Fruit fly (Drosophila melanogaster) whole organism, wandering third instar larva: ENCODE data around the gene CG7506.

Experiments used
- Abd-B ChIP-seq: fragments of >200 bp; optimal IDR thresholded peaks from 2 replicates; lab custom pipeline; 2017; ENCODE audit warnings: missing biosample characterization, missing genetic modification characterization
- CG32264 ChIP-seq: fragments of 200-800 bp; sonication (Bioruptor generic); optimal IDR thresholded peaks from 2 replicates; lab custom pipeline; 2016; ENCODE audit warnings: missing biosample characterization, missing genetic modification characterization
- CrebA ChIP-seq: fragments of 200-800 bp; sonication (Bioruptor generic); optimal IDR thresholded peaks from 2 replicates; lab custom pipeline; 2016; ENCODE audit warnings: missing biosample characterization, mild to moderate bottlenecking, missing genetic modification characterization, borderline replicate concordance
- Dfd ChIP-seq: fragments of >200 bp; optimal IDR thresholded peaks from 2 replicates; lab custom pipeline; 2017; ENCODE audit warnings: missing biosample characterization, missing genetic modification characterization
- Dif ChIP-seq: fragments of 200-275, 200-300 bp; sonication (Bioruptor generic); optimal IDR thresholded peaks from 2 replicates; lab custom pipeline; 2018; ENCODE audit warnings: missing biosample characterization, missing genetic modification characterization; ENCODE audit not compliant: partially characterized antibody
- GATAd ChIP-seq: sonication (Bioruptor generic); optimal IDR thresholded peaks from 2 replicates; lab custom pipeline; 2016; ENCODE audit warnings: missing biosample characterization, missing genetic modification characterization
- HLH106 ChIP-seq: fragments of 200-800 bp; optimal IDR thresholded peaks from 3 replicates; lab custom pipeline; 2019; ENCODE audit warnings: missing biosample characterization, mild to moderate bottlenecking, missing genetic modification characterization, moderate library complexity
- Hnf4 ChIP-seq: fragments of 200-800 bp; sonication (Bioruptor generic); optimal IDR thresholded peaks from 2 replicates; lab custom pipeline; 2016; ENCODE audit warnings: missing biosample characterization, mild to moderate bottlenecking, missing genetic modification characterization
- Hr78 ChIP-seq: fragments of >200 bp; optimal IDR thresholded peaks from 2 replicates; lab custom pipeline; 2017; ENCODE audit warnings: missing biosample characterization, missing genetic modification characterization
- Hr83 ChIP-seq: fragments of 200-300 bp; sonication (Bioruptor generic); optimal IDR thresholded peaks from 2 replicates; lab custom pipeline; 2016; ENCODE audit warnings: missing biosample characterization, mild to moderate bottlenecking, missing genetic modification characterization, moderate library complexity; ENCODE audit not compliant: poor library complexity, severe bottlenecking
- Jra ChIP-seq: sonication (Bioruptor generic); optimal IDR thresholded peaks from 2 replicates; lab custom pipeline; 2016; ENCODE audit warnings: missing biosample characterization, missing genetic modification characterization
- Mio ChIP-seq: sonication (Bioruptor generic); optimal IDR thresholded peaks from 2 replicates; lab custom pipeline; 2016; ENCODE audit warnings: missing biosample characterization, missing genetic modification characterization
- Myc ChIP-seq: fragments of >200 bp; optimal IDR thresholded peaks from 2 replicates; lab custom pipeline; 2017
- N ChIP-seq: fragments of >200 bp; optimal IDR thresholded peaks from 2 replicates; lab custom pipeline; 2018; ENCODE audit warnings: missing biosample characterization, missing external identifiers, missing genetic modification characterization
- OdsH ChIP-seq: fragments of 200-800 bp; sonication (Bioruptor generic); optimal IDR thresholded peaks from 2 replicates; lab custom pipeline; 2016; ENCODE audit warnings: missing biosample characterization, mild to moderate bottlenecking, missing genetic modification characterization
- Rel ChIP-seq, 2 experiments: fragments of 200-800 bp; sonication (Bioruptor generic) in 1 of 2; optimal IDR thresholded peaks; 2 replicates in 1 of 2; 3 replicates in 1 of 2; lab custom pipeline; 2016 to 2019; ENCODE audit warnings: mild to moderate bottlenecking in 2 of 2, missing biosample characterization in 2 of 2, missing genetic modification characterization in 2 of 2, moderate library complexity in 1 of 2
- Sp1 ChIP-seq: fragments of 200-800 bp; sonication (Bioruptor generic); optimal IDR thresholded peaks from 3 replicates; lab custom pipeline; 2019; ENCODE audit warnings: missing biosample characterization, mild to moderate bottlenecking, missing genetic modification characterization, moderate library complexity
- Vsx2 ChIP-seq: fragments of 200-300, 225-300 bp; sonication (Bioruptor generic); optimal IDR thresholded peaks from 2 replicates; lab custom pipeline; 2018; ENCODE audit warnings: missing biosample characterization, missing genetic modification characterization; ENCODE audit not compliant: partially characterized antibody
- br ChIP-seq: fragments of 200-800 bp; sonication (Bioruptor generic); optimal IDR thresholded peaks from 2 replicates; lab custom pipeline; 2016; ENCODE audit warnings: missing biosample characterization, missing genetic modification characterization
- brk ChIP-seq: fragments of 200-800 bp; sonication (Bioruptor generic); optimal IDR thresholded peaks from 2 replicates; lab custom pipeline; 2016; ENCODE audit warnings: missing biosample characterization, mild to moderate bottlenecking, missing genetic modification characterization
- dl ChIP-seq, 2 experiments: fragments of 175-275, 200-275 bp in 1 of 2; fragments of 200-275 bp in 1 of 2; sonication (Bioruptor generic); optimal IDR thresholded peaks; lab custom pipeline; 2018; ENCODE audit warnings: mild to moderate bottlenecking in 2 of 2, missing biosample characterization in 2 of 2, missing genetic modification characterization in 2 of 2, moderate library complexity in 2 of 2; ENCODE audit not compliant: partially characterized antibody in 2 of 2, insufficient read depth in 1 of 2
- dmrt93B ChIP-seq: fragments of 200-800 bp; sonication (Bioruptor generic); optimal IDR thresholded peaks from 2 replicates; lab custom pipeline; 2018; ENCODE audit warnings: missing biosample characterization, mild to moderate bottlenecking, missing genetic modification characterization
- dsf ChIP-seq: sonication (Bioruptor generic); optimal IDR thresholded peaks from 2 replicates; lab custom pipeline; 2016; ENCODE audit warnings: missing biosample characterization, missing genetic modification characterization, borderline replicate concordance
- ey ChIP-seq: fragments of 200-800 bp; sonication (Bioruptor generic); optimal IDR thresholded peaks from 2 replicates; lab custom pipeline; 2016; ENCODE audit warnings: missing biosample characterization, missing genetic modification characterization
- foxo ChIP-seq, 2 experiments: fragments of 200-800 bp; sonication (Bioruptor generic); optimal IDR thresholded peaks; 2 replicates in 1 of 2; 3 replicates in 1 of 2; lab custom pipeline; 2016 to 2017; ENCODE audit warnings: missing biosample characterization in 2 of 2, missing genetic modification characterization in 2 of 2
- fru ChIP-seq: fragments of 200-800 bp; sonication (Bioruptor generic); optimal IDR thresholded peaks from 3 replicates; lab custom pipeline; 2016; ENCODE audit warnings: missing biosample characterization, mild to moderate bottlenecking, missing genetic modification characterization
- h ChIP-seq: fragments of 200-800 bp; sonication (Bioruptor generic); optimal IDR thresholded peaks from 3 replicates; lab custom pipeline; 2016; ENCODE audit warnings: missing biosample characterization, mild to moderate bottlenecking, missing genetic modification characterization
- jim ChIP-seq: fragments of 175-275, 200-325 bp; sonication (Bioruptor generic); optimal IDR thresholded peaks from 2 replicates; lab custom pipeline; 2016; ENCODE audit warnings: missing biosample characterization, mild to moderate bottlenecking, missing genetic modification characterization
- pan ChIP-seq: fragments of >200 bp; optimal IDR thresholded peaks from 2 replicates; lab custom pipeline; 2017
- psq ChIP-seq: fragments of 200-800 bp; sonication (Bioruptor generic); optimal IDR thresholded peaks from 3 replicates; lab custom pipeline; 2017; ENCODE audit warnings: missing biosample characterization, mild to moderate bottlenecking, missing genetic modification characterization, moderate library complexity
- rgr ChIP-seq: fragments of 200-800 bp; sonication (Bioruptor generic); optimal IDR thresholded peaks from 3 replicates; lab custom pipeline; 2016; ENCODE audit warnings: missing biosample characterization, mild to moderate bottlenecking, missing genetic modification characterization
- sage ChIP-seq: fragments of 200-800 bp; sonication (Bioruptor generic); optimal IDR thresholded peaks from 2 replicates; lab custom pipeline; 2016; ENCODE audit warnings: missing biosample characterization, mild to moderate bottlenecking, missing genetic modification characterization
- sv ChIP-seq: fragments of 200-800 bp; sonication (Bioruptor generic); optimal IDR thresholded peaks from 3 replicates; lab custom pipeline; 2016; ENCODE audit warnings: missing biosample characterization, missing genetic modification characterization
- tai ChIP-seq: sonication (Bioruptor generic); optimal IDR thresholded peaks from 2 replicates; lab custom pipeline; 2016; ENCODE audit warnings: missing biosample characterization, missing genetic modification characterization
- usp ChIP-seq: fragments of >200 bp; optimal IDR thresholded peaks from 2 replicates; lab custom pipeline; 2017; ENCODE audit warnings: missing biosample characterization, missing genetic modification characterization
- woc ChIP-seq: sonication (Bioruptor generic); optimal IDR thresholded peaks from 2 replicates; lab custom pipeline; 2016; ENCODE audit warnings: missing biosample characterization, mild to moderate bottlenecking, missing genetic modification characterization

The CG7506 gene

dm6 chr3L:7611229-7611628, 30.2 kb downstream of the CG7506 start:
- TF ChIP-seq tai: no peak
- TF ChIP-seq woc: no peak

DNA sequence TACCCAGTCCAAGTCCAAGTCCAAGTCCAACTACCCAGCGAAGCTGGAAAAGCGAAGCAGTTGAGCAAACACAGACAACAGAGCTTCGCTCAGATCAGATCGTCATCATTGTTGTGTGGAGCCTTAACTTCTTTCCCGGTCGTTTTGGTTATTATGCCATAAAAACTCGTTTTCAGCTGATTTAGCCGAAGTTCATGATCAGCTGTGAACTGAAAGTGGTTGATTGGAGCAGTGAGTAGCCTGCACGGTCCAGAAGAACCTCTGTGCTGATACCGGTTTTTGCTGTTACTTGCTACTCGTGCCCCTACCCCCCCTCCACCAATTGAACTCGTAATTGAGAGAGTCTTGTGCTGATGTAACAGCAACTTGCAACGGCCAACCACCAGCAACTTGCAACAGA, 30.9 kb downstream of the CG7506 start:
- TF ChIP-seq Vsx2 (GFP tag; lab: Kevin White, UChicago) (peak; percentile 63), foxo (GFP tag; optimal IDR thresholded peaks at IDR 0.05; lab: Kevin White, UChicago) (no peak), pan (lab: Kevin White, UChicago) (no peak), Abd-B (no peak), sage (GFP tag; lab: Kevin White, UChicago) (no peak), sv (GFP tag; lab: Kevin White, UChicago) (no peak), usp (GFP tag; lab: Kevin White, UChicago) (no peak), fru (peak; percentile 16), Hr78 (GFP tag; lab: Kevin White, UChicago) (no peak), dl (GFP tag; optimal IDR thresholded peaks at IDR 0.05; lab: Kevin White, UChicago; ENCODE audit: insufficient read depth in 1 of 2, partially characterized antibody in 2 of 2) (no peak)

DNA sequence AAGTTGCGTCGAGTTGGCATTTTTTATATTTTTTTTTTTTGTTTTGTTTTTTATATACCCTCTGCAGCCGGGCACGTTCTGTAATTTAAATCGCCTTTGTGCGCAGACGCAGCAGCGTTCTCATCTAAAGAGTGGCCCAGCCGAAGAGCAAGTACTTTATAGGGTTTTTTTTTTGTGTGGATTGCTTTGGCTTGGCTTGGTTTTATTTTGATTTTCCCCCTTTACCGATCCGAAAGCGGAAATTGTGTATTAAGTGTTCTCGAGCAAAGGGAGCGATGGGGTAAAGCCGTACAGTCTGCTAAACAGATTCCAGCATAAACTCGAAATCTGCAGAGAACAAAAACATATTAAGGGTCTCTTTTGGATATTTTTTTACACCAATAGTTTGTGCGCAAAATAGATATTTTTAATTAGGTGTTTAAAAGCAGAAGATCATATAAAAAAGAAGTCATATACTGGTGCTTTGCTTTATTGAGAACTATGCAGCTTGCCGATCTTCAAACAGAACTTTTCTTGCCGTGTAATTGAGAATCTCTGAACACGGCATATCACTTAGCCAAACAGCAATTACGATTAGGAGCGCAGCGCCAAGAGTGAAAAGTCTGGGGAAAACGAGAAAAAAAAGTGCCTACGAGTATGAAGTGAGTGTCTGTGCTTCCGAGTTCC, 35.0 kb downstream of the CG7506 start:
- TF ChIP-seq Myc (lab: Kevin White, UChicago) (no peak), h (GFP tag; lab: Kevin White, UChicago) (peak; percentile 15)

dm6 chr3L:7604863-7605262, 36.6 kb downstream of the CG7506 start:
- no peak for TF ChIP-seq Sp1 (GFP tag; lab: Kevin White, UChicago)
- no peak for TF ChIP-seq Mio (GFP tag; lab: Kevin White, UChicago)
- no peak for TF ChIP-seq Abd-B
- no peak for TF ChIP-seq brk (GFP tag; lab: Kevin White, UChicago)
- no peak for TF ChIP-seq Myc (lab: Kevin White, UChicago)
- TF ChIP-seq OdsH (GFP tag; lab: Kevin White, UChicago): no peak
- TF ChIP-seq CG32264 (GFP tag; lab: Kevin White, UChicago): no peak
- no peak for TF ChIP-seq dmrt93B (GFP tag; lab: Kevin White, UChicago)
- TF ChIP-seq dl (GFP tag; optimal IDR thresholded peaks at IDR 0.05; lab: Kevin White, UChicago; ENCODE audit: insufficient read depth in 1 of 2, partially characterized antibody in 2 of 2): no peak
- TF ChIP-seq psq: no peak
- no peak for TF ChIP-seq tai
- no peak for TF ChIP-seq br (GFP tag; lab: Kevin White, UChicago)
- TF ChIP-seq Vsx2 (GFP tag; lab: Kevin White, UChicago): no peak
- no peak for TF ChIP-seq GATAd (GFP tag; lab: Kevin White, UChicago)
- TF ChIP-seq dsf (GFP tag; lab: Kevin White, UChicago): no peak
- TF ChIP-seq Dif (GFP tag; lab: Kevin White, UChicago): no peak
- no peak for TF ChIP-seq Rel (GFP tag; optimal IDR thresholded peaks at IDR 0.05; lab: Kevin White, UChicago)
- no peak for TF ChIP-seq Rel (tag; optimal IDR thresholded peaks at IDR 0.05; lab: Kevin White, UChicago)
- TF ChIP-seq Hr83 (GFP tag; lab: Kevin White, UChicago): no peak

DNA sequence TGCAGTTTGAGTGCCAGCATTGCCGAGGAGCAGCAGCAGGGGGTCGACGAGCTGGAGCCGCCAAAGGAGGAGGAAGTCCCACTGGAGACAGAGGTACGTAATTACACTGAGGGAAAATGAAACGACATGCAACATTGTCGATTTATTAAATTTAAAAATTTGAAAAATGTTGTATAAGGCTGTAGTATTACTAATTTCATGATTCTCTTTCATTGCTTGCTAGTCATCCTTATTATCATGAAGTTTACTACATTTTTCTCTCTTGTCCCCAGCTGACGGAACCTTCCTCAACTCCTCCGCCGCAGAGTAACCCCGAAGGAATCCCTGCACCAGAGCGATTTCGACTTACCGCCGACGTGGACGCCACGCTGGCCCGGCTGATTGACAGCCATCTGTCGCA, 38.1 kb downstream of the CG7506 start:
- TF ChIP-seq tai (no peak), psq (no peak), br (GFP tag; lab: Kevin White, UChicago) (no peak), Hr83 (GFP tag; lab: Kevin White, UChicago) (no peak), N (GFP tag; lab: Kevin White, UChicago) (no peak), sage (GFP tag; lab: Kevin White, UChicago) (no peak), Abd-B (no peak), pan (lab: Kevin White, UChicago) (no peak), usp (GFP tag; lab: Kevin White, UChicago) (no peak), Sp1 (GFP tag; lab: Kevin White, UChicago) (no peak), HLH106 (tag; lab: Kevin White, UChicago) (no peak), dsf (GFP tag; lab: Kevin White, UChicago) (no peak), fru (peak; percentile 15), dl (GFP tag; optimal IDR thresholded peaks at IDR 0.05; lab: Kevin White, UChicago; ENCODE audit: insufficient read depth in 1 of 2, partially characterized antibody in 2 of 2) (no peak), sv (GFP tag; lab: Kevin White, UChicago) (no peak), Dif (GFP tag; lab: Kevin White, UChicago) (no peak), foxo (GFP tag; optimal IDR thresholded peaks at IDR 0.05; lab: Kevin White, UChicago) (peak in 1 of 2 experiments; percentile 22), Dfd (GFP tag; lab: Kevin White, UChicago) (no peak), rgr (peak; percentile 2), OdsH (GFP tag; lab: Kevin White, UChicago) (no peak), Hnf4 (GFP tag; lab: Kevin White, UChicago) (no peak), jim (GFP tag; lab: Kevin White, UChicago) (no peak), Vsx2 (GFP tag; lab: Kevin White, UChicago) (no peak), h (GFP tag; lab: Kevin White, UChicago) (peak; percentile 7), Jra (no peak), brk (GFP tag; lab: Kevin White, UChicago) (no peak), ey (GFP tag; lab: Kevin White, UChicago) (peak; percentile 8), CrebA (GFP tag; lab: Kevin White, UChicago) (no peak), dmrt93B (GFP tag; lab: Kevin White, UChicago) (no peak), Hr78 (GFP tag; lab: Kevin White, UChicago) (no peak), Rel (GFP tag; optimal IDR thresholded peaks at IDR 0.05; lab: Kevin White, UChicago) (no peak), Rel (tag; optimal IDR thresholded peaks at IDR 0.05; lab: Kevin White, UChicago) (no peak)
